Worm (Caenorhabditis elegans): ENCODE data around the gene T22F7.1.

T22F7.1 gene

ce11 chrIII:549231-549630 lies 7.4 kb downstream of the T22F7.1 start:
- TF ChIP-seq sem-4 (tag; optimal IDR thresholded peaks at IDR 0.05), result no peak
- TF ChIP-seq ZK546.5 (tag; optimal IDR thresholded peaks at IDR 0.05), result no peak
- TF ChIP-seq nhr-11 (tag; optimal IDR thresholded peaks at IDR 0.05), result no peak
- no peak for TF ChIP-seq crh-2 (tag; optimal IDR thresholded peaks at IDR 0.05)
- no peak for TF ChIP-seq nhr-25 (tag; optimal IDR thresholded peaks at IDR 0.05)
- no peak for TF ChIP-seq ztf-1 (GFP tag; conservative IDR thresholded peaks at IDR 0.05)
- TF ChIP-seq lin-13 (GFP tag; optimal IDR thresholded peaks at IDR 0.05), result no peak
- TF ChIP-seq lsy-2 (tag; optimal IDR thresholded peaks at IDR 0.05), result no peak
- no peak for TF ChIP-seq F13H6.1 (tag; optimal IDR thresholded peaks at IDR 0.05)
- no peak for TF ChIP-seq mbf-1 (tag; optimal IDR thresholded peaks at IDR 0.05)
- TF ChIP-seq dmd-4 (tag; optimal IDR thresholded peaks at IDR 0.05), result no peak
- no peak for TF ChIP-seq ceh-16 (tag; optimal IDR thresholded peaks at IDR 0.05)
- TF ChIP-seq ztf-4 (tag; optimal IDR thresholded peaks at IDR 0.05), result no peak
- no peak for TF ChIP-seq sma-3 (GFP tag; optimal IDR thresholded peaks at IDR 0.05)
- TF ChIP-seq alr-1 (tag; optimal IDR thresholded peaks at IDR 0.05), result no peak
- TF ChIP-seq nhr-77 (tag; optimal IDR thresholded peaks at IDR 0.05), result no peak
- no peak for TF ChIP-seq nhr-237 (tag; optimal IDR thresholded peaks at IDR 0.05)

ce11 chrIII:555650-556049 lies 13.8 kb downstream of the T22F7.1 start, which contains the start of gene B0353.1:
B0353.1 (plus strand) TSS chrIII:555950.
- TF ChIP-seq sma-3 (GFP tag; optimal IDR thresholded peaks at IDR 0.05) (no peak), nhr-10 (tag; optimal IDR thresholded peaks at IDR 0.05) (no peak), nhr-23 (tag; optimal IDR thresholded peaks at IDR 0.05) (no peak), skn-1 (tag; optimal IDR thresholded peaks at IDR 0.05) (no peak), peb-1 (tag; optimal IDR thresholded peaks at IDR 0.05) (no peak), mbf-1 (tag; optimal IDR thresholded peaks at IDR 0.05) (no peak), aly-2 (tag; optimal IDR thresholded peaks at IDR 0.05) (no peak), nhr-77 (tag; optimal IDR thresholded peaks at IDR 0.05) (no peak), ZK546.5 (tag; optimal IDR thresholded peaks at IDR 0.05) (no peak), unc-39 (tag; optimal IDR thresholded peaks at IDR 0.05) (no peak), ceh-16 (tag; optimal IDR thresholded peaks at IDR 0.05) (no peak), ceh-82 (tag; optimal IDR thresholded peaks at IDR 0.05) (no peak), crh-2 (tag; optimal IDR thresholded peaks at IDR 0.05) (no peak), nhr-237 (tag; optimal IDR thresholded peaks at IDR 0.05) (no peak)

ce11 chrIII:558083-558482 lies 16.2 kb downstream of the T22F7.1 start:
- TF ChIP-seq gmeb-1 (tag; optimal IDR thresholded peaks at IDR 0.05) (no peak), blmp-1 (tag; optimal IDR thresholded peaks at IDR 0.05; ENCODE audit: insufficient read depth) (no peak), nhr-12 (tag; optimal IDR thresholded peaks at IDR 0.05) (no peak), elt-3 (tag; optimal IDR thresholded peaks at IDR 0.05) (no peak), crh-2 (tag; optimal IDR thresholded peaks at IDR 0.05) (no peak), snpc-4 (tag; optimal IDR thresholded peaks at IDR 0.05) (no peak), nhr-77 (tag; optimal IDR thresholded peaks at IDR 0.05) (no peak), elt-1 (tag; optimal IDR thresholded peaks at IDR 0.05) (no peak), nhr-237 (tag; optimal IDR thresholded peaks at IDR 0.05) (no peak), nhr-6 (tag; optimal IDR thresholded peaks at IDR 0.05) (no peak), nhr-23 (tag; optimal IDR thresholded peaks at IDR 0.05) (no peak), fos-1 (tag; optimal IDR thresholded peaks at IDR 0.05) (no peak), ceh-82 (tag; optimal IDR thresholded peaks at IDR 0.05) (no peak), lin-39 (tag; optimal IDR thresholded peaks at IDR 0.05) (no peak), aly-2 (tag; optimal IDR thresholded peaks at IDR 0.05) (no peak), nhr-21 (tag; optimal IDR thresholded peaks at IDR 0.05) (no peak), sma-3 (GFP tag; optimal IDR thresholded peaks at IDR 0.05) (no peak), zag-1 (tag; optimal IDR thresholded peaks at IDR 0.05) (no peak), nhr-10 (tag; optimal IDR thresholded peaks at IDR 0.05) (no peak), ztf-4 (tag; optimal IDR thresholded peaks at IDR 0.05) (no peak)

DNA sequence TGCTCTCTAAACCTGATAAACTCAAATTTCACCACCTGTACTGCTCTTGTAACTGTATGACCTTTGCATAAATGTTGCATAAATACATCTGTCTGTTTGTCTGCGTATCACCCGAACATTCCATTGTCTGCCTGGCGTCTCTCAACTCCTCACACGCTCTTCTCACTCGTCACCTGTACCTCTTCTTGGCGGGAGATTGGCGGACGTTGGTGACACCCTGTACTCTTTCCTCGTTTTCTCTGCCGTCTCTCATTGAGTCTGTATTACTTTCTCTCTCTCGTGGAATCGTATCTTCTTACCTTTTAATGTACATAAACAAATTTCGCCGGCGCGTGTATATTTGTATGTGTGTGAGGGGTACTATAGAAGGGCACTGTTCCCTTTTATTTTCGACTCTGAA lies 17.0 kb downstream of the T22F7.1 start:
- TF ChIP-seq fos-1 (tag; optimal IDR thresholded peaks at IDR 0.05) (peak; percentile 67), sma-9 (GFP tag; optimal IDR thresholded peaks at IDR 0.05) (peak; percentile 67), sma-9 (tag; optimal IDR thresholded peaks at IDR 0.05) (no peak), F13H6.1 (tag; optimal IDR thresholded peaks at IDR 0.05) (peak; percentile 72), ceh-16 (tag; optimal IDR thresholded peaks at IDR 0.05) (peak; percentile 67), crh-2 (tag; optimal IDR thresholded peaks at IDR 0.05) (peak; percentile 12), ztf-11 (tag; optimal IDR thresholded peaks at IDR 0.05) (no peak), sma-3 (GFP tag; optimal IDR thresholded peaks at IDR 0.05) (peak; percentile 23), gmeb-1 (tag; optimal IDR thresholded peaks at IDR 0.05) (peak; percentile 57), elt-1 (tag; optimal IDR thresholded peaks at IDR 0.05) (no peak), nhr-25 (tag; optimal IDR thresholded peaks at IDR 0.05) (peak; percentile 51), alr-1 (tag; optimal IDR thresholded peaks at IDR 0.05) (no peak), nhr-129 (tag; optimal IDR thresholded peaks at IDR 0.05) (peak; percentile 15), ceh-82 (tag; optimal IDR thresholded peaks at IDR 0.05) (no peak), C34F6.9 (tag; optimal IDR thresholded peaks at IDR 0.05) (peak; percentile 35)

Measured in whole organism, L2 larva.